Worm (Caenorhabditis elegans): ENCODE measurements around the gene nhr-119.

- TF ChIP-seq fos-1 (tag; optimal IDR thresholded peaks at IDR 0.05) = no peak
- TF ChIP-seq skn-1 (tag; optimal IDR thresholded peaks at IDR 0.05) = no peak
- no peak for TF ChIP-seq lin-13 (GFP tag; optimal IDR thresholded peaks at IDR 0.05)
- no peak for TF ChIP-seq mxl-3 (GFP tag; optimal IDR thresholded peaks at IDR 0.05)
- TF ChIP-seq ztf-11 (tag; optimal IDR thresholded peaks at IDR 0.05) = no peak
- TF ChIP-seq nhr-76 (tag; optimal IDR thresholded peaks at IDR 0.05) = no peak
- no peak for TF ChIP-seq lsy-2 (tag; optimal IDR thresholded peaks at IDR 0.05)
Observed at ce11 chrII:2754595-2754994, 45.8 kb downstream of the nhr-119 start.

All from whole organism, L4 larva.